Fruit fly (Drosophila melanogaster) whole organism, wandering third instar larva: ENCODE results near the gene CG31807.

Experiments used
- Abd-B ChIP-seq: fragments of >200 bp; optimal IDR thresholded peaks from 2 replicates; lab custom pipeline; 2017; ENCODE audit warnings: missing biosample characterization, missing genetic modification characterization
- CG32264 ChIP-seq: fragments of 200-800 bp; sonication (Bioruptor generic); optimal IDR thresholded peaks from 2 replicates; lab custom pipeline; 2016; ENCODE audit warnings: missing biosample characterization, missing genetic modification characterization
- CG9705 ChIP-seq: fragments of 200-800 bp; sonication (Bioruptor generic); optimal IDR thresholded peaks from 2 replicates; lab custom pipeline; 2018; ENCODE audit warnings: missing biosample characterization, mild to moderate bottlenecking, missing genetic modification characterization
- CrebA ChIP-seq: fragments of 200-800 bp; sonication (Bioruptor generic); optimal IDR thresholded peaks from 2 replicates; lab custom pipeline; 2016; ENCODE audit warnings: missing biosample characterization, mild to moderate bottlenecking, missing genetic modification characterization, borderline replicate concordance
- HLH106 ChIP-seq: fragments of 200-800 bp; optimal IDR thresholded peaks from 3 replicates; lab custom pipeline; 2019; ENCODE audit warnings: missing biosample characterization, mild to moderate bottlenecking, missing genetic modification characterization, moderate library complexity
- Hnf4 ChIP-seq: fragments of 200-800 bp; sonication (Bioruptor generic); optimal IDR thresholded peaks from 2 replicates; lab custom pipeline; 2016; ENCODE audit warnings: missing biosample characterization, mild to moderate bottlenecking, missing genetic modification characterization
- Hr78 ChIP-seq: fragments of >200 bp; optimal IDR thresholded peaks from 2 replicates; lab custom pipeline; 2017; ENCODE audit warnings: missing biosample characterization, missing genetic modification characterization
- Hr83 ChIP-seq: fragments of 200-300 bp; sonication (Bioruptor generic); optimal IDR thresholded peaks from 2 replicates; lab custom pipeline; 2016; ENCODE audit warnings: missing biosample characterization, mild to moderate bottlenecking, missing genetic modification characterization, moderate library complexity; ENCODE audit not compliant: poor library complexity, severe bottlenecking
- Jra ChIP-seq: sonication (Bioruptor generic); optimal IDR thresholded peaks from 2 replicates; lab custom pipeline; 2016; ENCODE audit warnings: missing biosample characterization, missing genetic modification characterization
- Mio ChIP-seq: sonication (Bioruptor generic); optimal IDR thresholded peaks from 2 replicates; lab custom pipeline; 2016; ENCODE audit warnings: missing biosample characterization, missing genetic modification characterization
- Myc ChIP-seq: fragments of >200 bp; optimal IDR thresholded peaks from 2 replicates; lab custom pipeline; 2017
- N ChIP-seq: fragments of >200 bp; optimal IDR thresholded peaks from 2 replicates; lab custom pipeline; 2018; ENCODE audit warnings: missing biosample characterization, missing external identifiers, missing genetic modification characterization
- OdsH ChIP-seq: fragments of 200-800 bp; sonication (Bioruptor generic); optimal IDR thresholded peaks from 2 replicates; lab custom pipeline; 2016; ENCODE audit warnings: missing biosample characterization, mild to moderate bottlenecking, missing genetic modification characterization
- Rel ChIP-seq, 2 experiments: fragments of 200-800 bp; sonication (Bioruptor generic) in 1 of 2; optimal IDR thresholded peaks; 2 replicates in 1 of 2; 3 replicates in 1 of 2; lab custom pipeline; 2016 to 2019; ENCODE audit warnings: mild to moderate bottlenecking in 2 of 2, missing biosample characterization in 2 of 2, missing genetic modification characterization in 2 of 2, moderate library complexity in 1 of 2
- Sp1 ChIP-seq: fragments of 200-800 bp; sonication (Bioruptor generic); optimal IDR thresholded peaks from 3 replicates; lab custom pipeline; 2019; ENCODE audit warnings: missing biosample characterization, mild to moderate bottlenecking, missing genetic modification characterization, moderate library complexity
- Vsx2 ChIP-seq: fragments of 200-300, 225-300 bp; sonication (Bioruptor generic); optimal IDR thresholded peaks from 2 replicates; lab custom pipeline; 2018; ENCODE audit warnings: missing biosample characterization, missing genetic modification characterization; ENCODE audit not compliant: partially characterized antibody
- br ChIP-seq: fragments of 200-800 bp; sonication (Bioruptor generic); optimal IDR thresholded peaks from 2 replicates; lab custom pipeline; 2016; ENCODE audit warnings: missing biosample characterization, missing genetic modification characterization
- brk ChIP-seq: fragments of 200-800 bp; sonication (Bioruptor generic); optimal IDR thresholded peaks from 2 replicates; lab custom pipeline; 2016; ENCODE audit warnings: missing biosample characterization, mild to moderate bottlenecking, missing genetic modification characterization
- dl ChIP-seq, 2 experiments: fragments of 175-275, 200-275 bp in 1 of 2; fragments of 200-275 bp in 1 of 2; sonication (Bioruptor generic); optimal IDR thresholded peaks; lab custom pipeline; 2018; ENCODE audit warnings: mild to moderate bottlenecking in 2 of 2, missing biosample characterization in 2 of 2, missing genetic modification characterization in 2 of 2, moderate library complexity in 2 of 2; ENCODE audit not compliant: partially characterized antibody in 2 of 2, insufficient read depth in 1 of 2
- dmrt93B ChIP-seq: fragments of 200-800 bp; sonication (Bioruptor generic); optimal IDR thresholded peaks from 2 replicates; lab custom pipeline; 2018; ENCODE audit warnings: missing biosample characterization, mild to moderate bottlenecking, missing genetic modification characterization
- dsf ChIP-seq: sonication (Bioruptor generic); optimal IDR thresholded peaks from 2 replicates; lab custom pipeline; 2016; ENCODE audit warnings: missing biosample characterization, missing genetic modification characterization, borderline replicate concordance
- ey ChIP-seq: fragments of 200-800 bp; sonication (Bioruptor generic); optimal IDR thresholded peaks from 2 replicates; lab custom pipeline; 2016; ENCODE audit warnings: missing biosample characterization, missing genetic modification characterization
- foxo ChIP-seq, 2 experiments: fragments of 200-800 bp; sonication (Bioruptor generic); optimal IDR thresholded peaks; 2 replicates in 1 of 2; 3 replicates in 1 of 2; lab custom pipeline; 2016 to 2017; ENCODE audit warnings: missing biosample characterization in 2 of 2, missing genetic modification characterization in 2 of 2
- fru ChIP-seq: fragments of 200-800 bp; sonication (Bioruptor generic); optimal IDR thresholded peaks from 3 replicates; lab custom pipeline; 2016; ENCODE audit warnings: missing biosample characterization, mild to moderate bottlenecking, missing genetic modification characterization
- h ChIP-seq: fragments of 200-800 bp; sonication (Bioruptor generic); optimal IDR thresholded peaks from 3 replicates; lab custom pipeline; 2016; ENCODE audit warnings: missing biosample characterization, mild to moderate bottlenecking, missing genetic modification characterization
- lola ChIP-seq: fragments of >200 bp; optimal IDR thresholded peaks from 2 replicates; lab custom pipeline; 2017; ENCODE audit warnings: missing biosample characterization, missing genetic modification characterization
- pan ChIP-seq: fragments of >200 bp; optimal IDR thresholded peaks from 2 replicates; lab custom pipeline; 2017
- psq ChIP-seq: fragments of 200-800 bp; sonication (Bioruptor generic); optimal IDR thresholded peaks from 3 replicates; lab custom pipeline; 2017; ENCODE audit warnings: missing biosample characterization, mild to moderate bottlenecking, missing genetic modification characterization, moderate library complexity
- rgr ChIP-seq: fragments of 200-800 bp; sonication (Bioruptor generic); optimal IDR thresholded peaks from 3 replicates; lab custom pipeline; 2016; ENCODE audit warnings: missing biosample characterization, mild to moderate bottlenecking, missing genetic modification characterization
- sage ChIP-seq: fragments of 200-800 bp; sonication (Bioruptor generic); optimal IDR thresholded peaks from 2 replicates; lab custom pipeline; 2016; ENCODE audit warnings: missing biosample characterization, mild to moderate bottlenecking, missing genetic modification characterization
- sv ChIP-seq: fragments of 200-800 bp; sonication (Bioruptor generic); optimal IDR thresholded peaks from 3 replicates; lab custom pipeline; 2016; ENCODE audit warnings: missing biosample characterization, missing genetic modification characterization
- tai ChIP-seq: sonication (Bioruptor generic); optimal IDR thresholded peaks from 2 replicates; lab custom pipeline; 2016; ENCODE audit warnings: missing biosample characterization, missing genetic modification characterization
- usp ChIP-seq: fragments of >200 bp; optimal IDR thresholded peaks from 2 replicates; lab custom pipeline; 2017; ENCODE audit warnings: missing biosample characterization, missing genetic modification characterization

CG31807 gene

DNA sequence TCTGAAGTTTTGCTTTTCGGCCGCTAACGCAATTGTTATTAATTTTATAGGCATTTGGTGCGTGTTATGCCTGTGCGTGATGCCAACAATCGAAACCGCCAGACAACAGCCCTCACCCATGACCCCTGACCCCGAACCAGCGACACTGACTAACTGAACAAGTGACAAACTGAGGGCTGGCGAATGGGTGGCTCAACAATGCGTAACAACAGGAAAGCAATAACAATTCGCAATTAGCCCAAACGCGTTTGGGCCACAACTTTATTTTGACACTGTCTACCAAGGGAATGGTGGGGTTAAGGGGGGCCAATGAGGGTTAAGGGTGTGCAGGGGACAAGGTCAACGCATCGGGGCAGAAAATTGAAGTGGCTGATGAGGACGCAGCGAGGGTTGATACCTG is 34.9 kb downstream of the CG31807 start:
- TF ChIP-seq Vsx2 (GFP tag; lab: Kevin White, UChicago) (no peak), CG32264 (GFP tag; lab: Kevin White, UChicago) (no peak), dl (GFP tag; optimal IDR thresholded peaks at IDR 0.05; lab: Kevin White, UChicago; ENCODE audit: insufficient read depth in 1 of 2, partially characterized antibody in 2 of 2) (no peak), Hr78 (GFP tag; lab: Kevin White, UChicago) (no peak), CrebA (GFP tag; lab: Kevin White, UChicago) (no peak), usp (GFP tag; lab: Kevin White, UChicago) (no peak), Sp1 (no peak), HLH106 (tag; lab: Kevin White, UChicago) (no peak), Mio (GFP tag; lab: Kevin White, UChicago) (no peak), sage (GFP tag; lab: Kevin White, UChicago) (no peak), Hnf4 (GFP tag; lab: Kevin White, UChicago) (no peak)

DNA sequence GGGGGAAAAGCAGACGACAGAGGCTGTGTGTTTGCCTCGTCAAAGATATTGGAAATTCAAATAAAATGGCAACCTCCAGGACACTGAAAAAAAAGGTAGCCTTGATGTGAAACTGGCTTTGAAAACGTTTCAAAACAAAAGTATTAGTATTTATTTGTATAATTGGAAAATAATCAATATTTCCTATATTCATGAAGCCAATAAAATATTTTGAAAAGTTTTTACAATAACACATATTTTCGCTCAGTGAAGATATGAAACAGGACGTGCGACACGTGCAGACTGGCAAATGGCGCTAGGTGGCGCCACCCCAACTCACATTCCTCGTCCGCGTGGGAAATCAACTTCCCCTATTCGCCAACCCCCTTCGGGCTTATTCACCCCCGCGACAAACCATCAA is 36.0 kb downstream of the CG31807 start:
- TF ChIP-seq Hnf4 (GFP tag; lab: Kevin White, UChicago) (no peak), N (GFP tag; lab: Kevin White, UChicago) (no peak), ey (GFP tag; lab: Kevin White, UChicago) (peak; percentile 3), CG9705 (GFP tag; lab: Kevin White, UChicago) (no peak), sage (GFP tag; lab: Kevin White, UChicago) (no peak), Sp1 (peak; percentile 34), tai (no peak), rgr (GFP tag; lab: Kevin White, UChicago) (peak; percentile 9), OdsH (GFP tag; lab: Kevin White, UChicago) (peak; percentile 7), h (peak; percentile 33), Abd-B (GFP tag; lab: Kevin White, UChicago) (no peak), dsf (GFP tag; lab: Kevin White, UChicago) (no peak), HLH106 (tag; lab: Kevin White, UChicago) (peak; percentile 47), fru (peak; percentile 50), foxo (GFP tag; optimal IDR thresholded peaks at IDR 0.05; lab: Kevin White, UChicago) (peak in 1 of 2 experiments; percentile 48)

dm6 chr2L:16645479-16646302 is 38.1 kb downstream of the CG31807 start:
- no peak for TF ChIP-seq CrebA (GFP tag; lab: Kevin White, UChicago)
- TF ChIP-seq HLH106 (tag; lab: Kevin White, UChicago) = peak; percentile 3
- TF ChIP-seq CG9705 (GFP tag; lab: Kevin White, UChicago) = no peak
- TF ChIP-seq dsf (GFP tag; lab: Kevin White, UChicago) = no peak
- no peak for TF ChIP-seq Jra (GFP tag; lab: Kevin White, UChicago)
- no peak for TF ChIP-seq Sp1
- TF ChIP-seq pan (lab: Kevin White, UChicago) = no peak
- no peak for TF ChIP-seq dmrt93B (GFP tag; lab: Kevin White, UChicago)
- TF ChIP-seq psq (GFP tag; lab: Kevin White, UChicago) = peak; percentile 80
- TF ChIP-seq lola (GFP tag; lab: Kevin White, UChicago) = no peak
- peak; percentile 41 for TF ChIP-seq fru
- TF ChIP-seq Myc (lab: Kevin White, UChicago) = no peak
- TF ChIP-seq Hr83 (GFP tag; lab: Kevin White, UChicago) = no peak
- no peak for TF ChIP-seq sv (GFP tag; lab: Kevin White, UChicago)
- TF ChIP-seq brk (GFP tag; lab: Kevin White, UChicago) = no peak
- peak; percentile 29 for TF ChIP-seq OdsH (GFP tag; lab: Kevin White, UChicago)
- no peak for TF ChIP-seq N (GFP tag; lab: Kevin White, UChicago)
- TF ChIP-seq h = peak; percentile 36
- no peak for TF ChIP-seq Rel (GFP tag; optimal IDR thresholded peaks at IDR 0.05; lab: Kevin White, UChicago)
- TF ChIP-seq Rel (tag; optimal IDR thresholded peaks at IDR 0.05; lab: Kevin White, UChicago) = peak; percentile 86
- no peak for TF ChIP-seq dl (GFP tag; optimal IDR thresholded peaks at IDR 0.05; lab: Kevin White, UChicago; ENCODE audit: insufficient read depth in 1 of 2, partially characterized antibody in 2 of 2)
- peak in 1 of 2 experiments; percentile 16 for TF ChIP-seq foxo (GFP tag; optimal IDR thresholded peaks at IDR 0.05; lab: Kevin White, UChicago)
- TF ChIP-seq br (GFP tag; lab: Kevin White, UChicago) = peak; percentile 16
- TF ChIP-seq ey (GFP tag; lab: Kevin White, UChicago) = peak; percentile 10
- TF ChIP-seq, all 38 proteins: peak for 9
